6 worm cellular contexts compared by ENCODE assay signal in genomic region chrIV:12467761-12468160, ce11.
A peak's percentile ranks its signal among the peaks of the same experiment; 100 is the strongest.
TF ChIP-seq lines count a peak whose summit lies in the region.

No protein-coding gene starts in this region.

TF ChIP-seq in whole organism, L1 larva, 84 proteins besides CTCF, POLR2A, EP300 and RAD21 (continues in another document):
- TF ChIP-seq sox-4 (tag; optimal IDR thresholded peaks at IDR 0.05; lab: Kevin White, UChicago) (no peak), elt-3 (tag; optimal IDR thresholded peaks at IDR 0.05; lab: Kevin White, UChicago) (peak in 1 of 6 experiments; percentile 53), blmp-1 (tag; optimal IDR thresholded peaks at IDR 0.05; lab: Kevin White, UChicago) (peak; percentile 40), nhr-20 (tag; optimal IDR thresholded peaks at IDR 0.05; lab: Kevin White, UChicago) (peak; percentile 23), pax-3 (tag; optimal IDR thresholded peaks at IDR 0.05; lab: Kevin White, UChicago) (no peak), snu-23 (GFP tag; optimal IDR thresholded peaks at IDR 0.05; lab: Kevin White, UChicago) (peak; percentile 19), tbx-2 (tag; optimal IDR thresholded peaks at IDR 0.05; lab: Kevin White, UChicago) (no peak), efl-3 (GFP tag; optimal IDR thresholded peaks at IDR 0.05; lab: Kevin White, UChicago) (no peak), mep-1 (tag; optimal IDR thresholded peaks at IDR 0.05; lab: Kevin White, UChicago) (no peak), snpc-4 (tag; optimal IDR thresholded peaks at IDR 0.05; lab: Kevin White, UChicago) (no peak), xbp-1 (tag; optimal IDR thresholded peaks at IDR 0.05; lab: Kevin White, UChicago) (no peak), mdl-1 (tag; optimal IDR thresholded peaks at IDR 0.05; lab: Kevin White, UChicago) (no peak), lin-14 (GFP tag; optimal IDR thresholded peaks at IDR 0.05; lab: Kevin White, UChicago) (peak; percentile 79), fos-1 (tag; optimal IDR thresholded peaks at IDR 0.05; lab: Kevin White, UChicago) (no peak), ceh-88 (GFP tag; IDR thresholded peaks at IDR 0.05; lab: Robert Waterston, UW) (no peak), nhr-85 (tag; lab: Kevin White, UChicago) (peak; percentile 83)

TF ChIP-seq in whole organism, L2 larva, 48 proteins besides CTCF, POLR2A, EP300 and RAD21:
- peak; percentile 30 for TF ChIP-seq nhr-25 (tag; optimal IDR thresholded peaks at IDR 0.05; lab: Kevin White, UChicago)
- peak; percentile 51 for TF ChIP-seq nhr-129 (tag; optimal IDR thresholded peaks at IDR 0.05; lab: Kevin White, UChicago)
- TF ChIP-seq fos-1 (tag; optimal IDR thresholded peaks at IDR 0.05; lab: Kevin White, UChicago) = no peak

TF ChIP-seq in whole organism, L3 larva, 47 proteins besides CTCF, POLR2A, EP300 and RAD21:
- peak; percentile 57 for TF ChIP-seq ceh-28 (tag; optimal IDR thresholded peaks at IDR 0.05; lab: Kevin White, UChicago)
- no peak for TF ChIP-seq zag-1 (tag; optimal IDR thresholded peaks at IDR 0.05; lab: Kevin White, UChicago)
- peak; percentile 24 for TF ChIP-seq nhr-23 (tag; optimal IDR thresholded peaks at IDR 0.05; lab: Kevin White, UChicago)
- TF ChIP-seq nhr-25 (tag; optimal IDR thresholded peaks at IDR 0.05; lab: Kevin White, UChicago) = peak; percentile 53

TF ChIP-seq in whole organism, L4 larva, 104 proteins besides CTCF, POLR2A, EP300 and RAD21:
- TF ChIP-seq nhr-41 (GFP tag; IDR thresholded peaks at IDR 0.05; lab: Robert Waterston, UW) = no peak
- TF ChIP-seq tag-97 (GFP tag; IDR thresholded peaks at IDR 0.05; lab: Robert Waterston, UW) = no peak
- no peak for TF ChIP-seq hlh-11 (tag; optimal IDR thresholded peaks at IDR 0.05; lab: Kevin White, UChicago)
- TF ChIP-seq nhr-25 (tag; optimal IDR thresholded peaks at IDR 0.05; lab: Kevin White, UChicago; ENCODE audit: borderline replicate concordance, insufficient read depth) = peak; percentile 55
- no peak for TF ChIP-seq unc-62 (GFP tag; optimal IDR thresholded peaks at IDR 0.05 in 1 of 2; lab: Kevin White, UChicago)
- TF ChIP-seq unc-62 (tag; optimal IDR thresholded peaks at IDR 0.05; lab: Kevin White, UChicago) = no peak
- no peak for TF ChIP-seq duxl-1 (tag; optimal IDR thresholded peaks at IDR 0.05; lab: Kevin White, UChicago; ENCODE audit: poor library complexity)
- TF ChIP-seq dpl-1 (GFP tag; optimal IDR thresholded peaks at IDR 0.05; lab: Kevin White, UChicago) = no peak
- no peak for TF ChIP-seq skn-1 (tag; optimal IDR thresholded peaks at IDR 0.05; lab: Kevin White, UChicago)
- TF ChIP-seq nhr-28 (tag; optimal IDR thresholded peaks at IDR 0.05; lab: Kevin White, UChicago) = peak; percentile 54
- no peak for TF ChIP-seq dmd-8 (GFP tag; IDR thresholded peaks at IDR 0.05; lab: Robert Waterston, UW)
TF ChIP-seq in whole organism, L4 larva: peak in this region for 2.

TF ChIP-seq in whole organism, mixed stage, embryonic, 35 proteins besides CTCF, POLR2A, EP300 and RAD21:
- TF ChIP-seq ham-2 (GFP tag; optimal IDR thresholded peaks at IDR 0.05; lab: Kevin White, UChicago) (no peak), ceh-39 (tag; optimal IDR thresholded peaks at IDR 0.05; lab: Kevin White, UChicago) (peak; percentile 72)
TF ChIP-seq in whole organism, mixed stage, embryonic: peak in this region for 1.

TF ChIP-seq in whole organism, young adult, 124 proteins besides CTCF, POLR2A, EP300 and RAD21:
- no peak for TF ChIP-seq mxl-1 (tag; optimal IDR thresholded peaks at IDR 0.05; lab: Kevin White, UChicago)
- peak; percentile 41; the same call in 1 of the 2 replicates for TF ChIP-seq hmg-1.2 (GFP tag; IDR thresholded peaks at IDR 0.05; lab: Robert Waterston, UW)
- TF ChIP-seq aptf-2 (GFP tag; conservative IDR thresholded peaks at IDR 0.05; lab: Robert Waterston, UW) = 0 out of 2 replicates have a peak, but pooled peaks have one; percentile 60
